Fruit fly (Drosophila melanogaster) whole organism, embryonic: ENCODE results near the gene CG44303.
A peak's percentile ranks its signal among the peaks of the same experiment; 100 is the strongest.

Experiments
- Asciz ChIP-seq: fragments of 200-800 bp; sonication (Bioruptor generic); optimal IDR thresholded peaks from 2 replicates; lab custom pipeline; 2017; ENCODE audit warnings: missing biosample characterization, mild to moderate bottlenecking, missing genetic modification characterization, missing genetic modification reagents
- Bteb2 ChIP-seq: fragments of 200-800 bp; sonication (Bioruptor generic); optimal IDR thresholded peaks from 2 replicates; lab custom pipeline; 2016; ENCODE audit warnings: missing biosample characterization, missing genetic modification characterization
- CG10431 ChIP-seq: fragments of 200-800 bp; sonication (Bioruptor generic); optimal IDR thresholded peaks from 3 replicates; lab custom pipeline; 2018; ENCODE audit warnings: missing biosample characterization, mild to moderate bottlenecking, missing genetic modification characterization
- CG10543 ChIP-seq: fragments of 200-800 bp; sonication (Bioruptor generic); optimal IDR thresholded peaks from 3 replicates; lab custom pipeline; 2017; ENCODE audit warnings: missing biosample characterization, mild to moderate bottlenecking, missing genetic modification characterization, moderate library complexity
- CG11085 ChIP-seq: fragments of 200-800 bp; sonication (Bioruptor generic); IDR thresholded peaks from 2 replicates; pipeline ENCODE4 v1.3.6; 2022; ENCODE audit warnings: missing biosample characterization, missing genetic modification characterization
- CG11504 ChIP-seq: fragments of 200-800 bp; sonication (Bioruptor generic); optimal IDR thresholded peaks from 3 replicates; lab custom pipeline; 2019; ENCODE audit warnings: missing biosample characterization, mild to moderate bottlenecking, missing genetic modification characterization, moderate library complexity
- CG12071 ChIP-seq: fragments of 200-800 bp; sonication (Bioruptor generic); optimal IDR thresholded peaks from 3 replicates; lab custom pipeline; 2018; ENCODE audit warnings: missing biosample characterization, mild to moderate bottlenecking, missing genetic modification characterization
- CG12104 ChIP-seq: fragments of 200-800 bp; sonication (Bioruptor generic); optimal IDR thresholded peaks from 3 replicates; lab custom pipeline; 2016; ENCODE audit warnings: missing biosample characterization, missing genetic modification characterization
- CG13296 ChIP-seq: fragments of 200-800 bp; sonication (Bioruptor generic); optimal IDR thresholded peaks from 3 replicates; lab custom pipeline; 2018; ENCODE audit warnings: missing biosample characterization, mild to moderate bottlenecking, missing genetic modification characterization
- CG14441 ChIP-seq: fragments of 200-800 bp; sonication (Bioruptor generic); IDR thresholded peaks from 2 replicates; pipeline ENCODE4 v1.3.6; 2022; ENCODE audit warnings: missing biosample characterization, missing genetic modification characterization
- CG18011 ChIP-seq: fragments of 200-800 bp; sonication (Bioruptor generic); optimal IDR thresholded peaks from 2 replicates; lab custom pipeline; 2017; ENCODE audit warnings: missing biosample characterization, missing genetic modification characterization, mild to moderate bottlenecking, moderate library complexity, missing genotype
- CG18619 ChIP-seq: fragments of 200-800 bp; sonication (Bioruptor generic); optimal IDR thresholded peaks from 3 replicates; lab custom pipeline; 2017; ENCODE audit warnings: missing biosample characterization, mild to moderate bottlenecking, missing genetic modification characterization
- CG2129 ChIP-seq: fragments of 200-800 bp; sonication (Bioruptor generic); IDR thresholded peaks from 2 replicates; pipeline ENCODE4 v1.3.6; 2022; ENCODE audit warnings: missing biosample characterization, missing genetic modification characterization; ENCODE audit not compliant: partially characterized antibody
- CG2199 ChIP-seq: fragments of 200-800 bp; sonication (Bioruptor generic); IDR thresholded peaks from 3 replicates; pipeline ENCODE4 v1.3.6; 2022; ENCODE audit warnings: missing biosample characterization, missing genetic modification characterization
- CG3163 ChIP-seq: fragments of 200-800 bp; sonication (Bioruptor generic); optimal IDR thresholded peaks from 3 replicates; lab custom pipeline; 2016; ENCODE audit warnings: missing biosample characterization, missing genetic modification characterization
- CG4282 ChIP-seq: fragments of 200-800 bp; sonication (Bioruptor generic); optimal IDR thresholded peaks from 2 replicates; lab custom pipeline; 2016; ENCODE audit warnings: missing biosample characterization, missing genetic modification characterization
- CG4617 ChIP-seq: fragments of 200-800 bp; sonication (Bioruptor generic); optimal IDR thresholded peaks from 3 replicates; lab custom pipeline; 2016; ENCODE audit warnings: missing biosample characterization, missing genetic modification characterization, borderline replicate concordance
- CG5245 ChIP-seq: fragments of 200-800 bp; sonication (Bioruptor generic); optimal IDR thresholded peaks from 3 replicates; lab custom pipeline; 2016; ENCODE audit warnings: missing biosample characterization, missing genetic modification characterization
- CG6813 ChIP-seq: fragments of 200-800 bp; sonication (Bioruptor generic); optimal IDR thresholded peaks from 2 replicates; lab custom pipeline; 2017; ENCODE audit warnings: missing biosample characterization, missing genetic modification characterization, mild to moderate bottlenecking, moderate library complexity, missing genetic modification reagents
- CG7963 ChIP-seq: fragments of 200-800 bp; sonication (Bioruptor generic); IDR thresholded peaks from 3 replicates; pipeline ENCODE4 v1.3.6; 2022; ENCODE audit warnings: missing biosample characterization, missing genetic modification characterization; ENCODE audit not compliant: partially characterized antibody
- CG8388 ChIP-seq: fragments of 200-800 bp; sonication (Bioruptor generic); optimal IDR thresholded peaks from 2 replicates; lab custom pipeline; 2019; ENCODE audit warnings: missing biosample characterization, mild to moderate bottlenecking, missing genetic modification characterization, moderate library complexity
- Hr39 ChIP-seq: fragments of >200 bp; optimal IDR thresholded peaks from 2 replicates; lab custom pipeline; 2017
- Hr51 ChIP-seq, 2 experiments: fragments of 200-800 bp; sonication (Bioruptor generic); optimal IDR thresholded peaks; 2 replicates in 1 of 2; 3 replicates in 1 of 2; lab custom pipeline; 2016 to 2018; ENCODE audit warnings: missing biosample characterization in 2 of 2, missing genetic modification characterization in 2 of 2, mild to moderate bottlenecking in 1 of 2, moderate library complexity in 1 of 2
- Hsf ChIP-seq: fragments of 200-800 bp; sonication (Bioruptor generic); optimal IDR thresholded peaks from 3 replicates; lab custom pipeline; 2016; ENCODE audit warnings: missing biosample characterization, missing genetic modification characterization
- Max ChIP-seq: fragments of 200-800 bp; sonication (Bioruptor generic); optimal IDR thresholded peaks from 2 replicates; lab custom pipeline; 2016; ENCODE audit warnings: missing biosample characterization, mild to moderate bottlenecking, missing genetic modification characterization
- Meics ChIP-seq: fragments of 200-800 bp; sonication (Bioruptor generic); optimal IDR thresholded peaks from 2 replicates; lab custom pipeline; 2017; ENCODE audit warnings: missing biosample characterization, mild to moderate bottlenecking, missing genetic modification characterization
- NFAT ChIP-seq: fragments of 200-800 bp; sonication (Bioruptor generic); IDR thresholded peaks from 2 replicates; pipeline ENCODE4 v1.3.6; 2022; ENCODE audit warnings: missing biosample characterization, missing genetic modification characterization
- Rfx ChIP-seq: fragments of 200-800 bp; sonication (Bioruptor generic); IDR thresholded peaks from 2 replicates; pipeline ENCODE4 v1.3.6; 2022; ENCODE audit warnings: missing biosample characterization, missing genetic modification characterization
- Sox100B ChIP-seq: fragments of 200-800 bp; sonication (Bioruptor generic); optimal IDR thresholded peaks from 3 replicates; lab custom pipeline; 2018; ENCODE audit warnings: missing biosample characterization, mild to moderate bottlenecking, missing genetic modification characterization
- YL-1 ChIP-seq: fragments of 200-800 bp; sonication (Bioruptor generic); optimal IDR thresholded peaks from 3 replicates; lab custom pipeline; 2017; ENCODE audit warnings: missing biosample characterization, mild to moderate bottlenecking, missing genetic modification characterization
- amos ChIP-seq: fragments of 200-800 bp; sonication (Bioruptor generic); IDR thresholded peaks from 2 replicates; pipeline ENCODE4 v1.3.6; 2022; ENCODE audit warnings: missing biosample characterization, missing genetic modification characterization; ENCODE audit not compliant: partially characterized antibody
- bsh ChIP-seq, 2 experiments: fragments of 200-800 bp; sonication (Bioruptor generic); optimal IDR thresholded peaks; 2 replicates each; lab custom pipeline; 2017 to 2018; ENCODE audit warnings: mild to moderate bottlenecking in 2 of 2, missing biosample characterization in 2 of 2, missing genetic modification characterization in 2 of 2, moderate library complexity in 1 of 2
- btn ChIP-seq: fragments of 200-800 bp; sonication (Bioruptor generic); optimal IDR thresholded peaks from 2 replicates; lab custom pipeline; 2016; ENCODE audit warnings: missing biosample characterization, missing genetic modification characterization
- caup ChIP-seq: fragments of 200-800 bp; sonication (Bioruptor generic); optimal IDR thresholded peaks from 3 replicates; lab custom pipeline; 2017; ENCODE audit warnings: missing biosample characterization, mild to moderate bottlenecking, missing genetic modification characterization, moderate library complexity; ENCODE audit not compliant: severe bottlenecking
- chm ChIP-seq: fragments of 200-800 bp; sonication (Bioruptor generic); IDR thresholded peaks from 2 replicates; pipeline ENCODE4 v1.3.6; 2022; ENCODE audit warnings: missing biosample characterization, missing genetic modification characterization
- dati ChIP-seq: fragments of 200-800 bp; sonication (Bioruptor generic); IDR thresholded peaks from 2 replicates; pipeline ENCODE4 v1.3.6; 2022; ENCODE audit warnings: missing biosample characterization, missing genetic modification characterization
- eyg ChIP-seq: fragments of 200-800 bp; sonication (Bioruptor generic); optimal IDR thresholded peaks from 3 replicates; lab custom pipeline; 2016; ENCODE audit warnings: missing biosample characterization, missing genetic modification characterization
- fru ChIP-seq: fragments of >200 bp; optimal IDR thresholded peaks from 2 replicates; lab custom pipeline; 2017
- her ChIP-seq: fragments of 200-800 bp; sonication (Bioruptor generic); optimal IDR thresholded peaks from 2 replicates; lab custom pipeline; 2016; ENCODE audit warnings: missing biosample characterization, missing genetic modification characterization
- inv ChIP-seq: fragments of 200-800 bp; sonication (Bioruptor generic); IDR thresholded peaks from 2 replicates; pipeline ENCODE4 v1.3.6; 2022; ENCODE audit warnings: missing biosample characterization, missing genetic modification characterization; ENCODE audit not compliant: partially characterized antibody
- mirr ChIP-seq: fragments of 200-800 bp; sonication (Bioruptor generic); optimal IDR thresholded peaks from 3 replicates; lab custom pipeline; 2018; ENCODE audit warnings: missing biosample characterization, mild to moderate bottlenecking, missing genetic modification characterization
- pfk ChIP-seq: fragments of 200-800 bp; sonication (Bioruptor generic); optimal IDR thresholded peaks from 2 replicates; lab custom pipeline; 2018; ENCODE audit warnings: missing biosample characterization, mild to moderate bottlenecking, missing genetic modification characterization, moderate library complexity
- repo ChIP-seq: fragments of 200-800 bp; sonication (Bioruptor generic); optimal IDR thresholded peaks from 2 replicates; lab custom pipeline; 2016; ENCODE audit warnings: missing biosample characterization, missing genetic modification characterization
- shn ChIP-seq: fragments of 200-800 bp; sonication (Bioruptor generic); optimal IDR thresholded peaks from 3 replicates; lab custom pipeline; 2016; ENCODE audit warnings: missing biosample characterization, missing genetic modification characterization
- toy ChIP-seq: fragments of 200-800 bp; sonication (Bioruptor generic); IDR thresholded peaks from 2 replicates; pipeline ENCODE4 v1.3.6; 2022; ENCODE audit warnings: missing biosample characterization, missing genetic modification characterization
- usp ChIP-seq: fragments of >200 bp; optimal IDR thresholded peaks from 2 replicates; lab custom pipeline; 2017; ENCODE audit warnings: missing biosample characterization, missing genetic modification characterization
- wek ChIP-seq: fragments of 200-800 bp; sonication (Bioruptor generic); optimal IDR thresholded peaks from 3 replicates; lab custom pipeline; 2018; ENCODE audit warnings: missing biosample characterization, mild to moderate bottlenecking, missing genetic modification characterization, moderate library complexity

The CG44303 gene

dm6 chrX:6724904-6725505 is 37.8 kb upstream of the CG44303 start (continued):
- TF ChIP-seq CG14441, result 0 out of 2 replicates have a peak, but pooled peaks have one; percentile 37
- peak; percentile 78 for TF ChIP-seq pfk
- TF ChIP-seq Hsf (GFP tag; lab: Kevin White, UChicago), result no peak
- no peak for TF ChIP-seq CG2199 (GFP tag; lab: Robert Waterston, UW)
- TF ChIP-seq toy (GFP tag; lab: Robert Waterston, UW), result no peak
- TF ChIP-seq YL-1, result no peak
- TF ChIP-seq her (GFP tag; lab: Kevin White, UChicago), result no peak
- no peak for TF ChIP-seq mirr (GFP tag; lab: Kevin White, UChicago)
- TF ChIP-seq CG12104 (GFP tag; lab: Kevin White, UChicago), result no peak

dm6 chrX:6723622-6724021 is 36.4 kb upstream of the CG44303 start:
- TF ChIP-seq CG2129 (GFP tag; lab: Robert Waterston, UW) (no peak), Hr39 (lab: Kevin White, UChicago) (peak; percentile 62), repo (GFP tag; lab: Kevin White, UChicago) (no peak), Hr51 (GFP tag; optimal IDR thresholded peaks at IDR 0.05; lab: Kevin White, UChicago) (no peak), Sox100B (GFP tag; lab: Kevin White, UChicago) (no peak), CG18619 (GFP tag; lab: Kevin White, UChicago) (no peak), fru (no peak), CG8388 (GFP tag; lab: Kevin White, UChicago) (no peak), CG14441 (peak; percentile 45; the same call in 1 of the 2 replicates), CG4617 (GFP tag; lab: Kevin White, UChicago) (no peak), amos (GFP tag; lab: Robert Waterston, UW) (no peak), usp (GFP tag; lab: Kevin White, UChicago) (no peak)

dm6 chrX:6719968-6720367 is 32.7 kb upstream of the CG44303 start:
- TF ChIP-seq NFAT (GFP tag; lab: Robert Waterston, UW) (0 out of 2 replicates have a peak, but pooled peaks have one; percentile 21), CG6813 (peak; percentile 47), CG10431 (GFP tag; lab: Kevin White, UChicago) (no peak), Bteb2 (GFP tag; lab: Kevin White, UChicago) (no peak), CG3163 (no peak), CG14441 (peak; percentile 18; the same call in 1 of the 2 replicates), Max (GFP tag; lab: Kevin White, UChicago) (no peak), CG4282 (GFP tag; lab: Kevin White, UChicago) (no peak), dati (GFP tag; lab: Robert Waterston, UW) (no peak), shn (GFP tag; lab: Kevin White, UChicago) (no peak), eyg (no peak), Asciz (peak; percentile 38), CG11504 (no peak), CG11085 (GFP tag; lab: Robert Waterston, UW) (no peak), bsh (GFP tag; optimal IDR thresholded peaks at IDR 0.05; lab: Kevin White, UChicago) (peak in 1 of 2 experiments; percentile 30), wek (GFP tag; lab: Kevin White, UChicago) (peak; percentile 20), Meics (GFP tag; lab: Kevin White, UChicago) (peak; percentile 26), CG7963 (no peak), CG12071 (GFP tag; lab: Kevin White, UChicago) (peak; percentile 29), chm (GFP tag; lab: Robert Waterston, UW) (no peak), CG13296 (GFP tag; lab: Kevin White, UChicago) (peak; percentile 35), Rfx (no peak; the same call in 1 of the 2 replicates), CG5245 (GFP tag; lab: Kevin White, UChicago) (no peak), btn (GFP tag; lab: Kevin White, UChicago) (no peak), CG18011 (GFP tag; lab: Kevin White, UChicago) (no peak), inv (GFP tag; lab: Robert Waterston, UW) (no peak), CG10543 (peak; percentile 45), caup (GFP tag; lab: Kevin White, UChicago) (no peak)
